Fruit fly (Drosophila melanogaster) whole organism, wandering third instar larva: ENCODE results near the gene CG31122.

Experiments
- Abd-B ChIP-seq: fragments of >200 bp; optimal IDR thresholded peaks from 2 replicates; lab custom pipeline; 2017; ENCODE audit warnings: missing biosample characterization, missing genetic modification characterization
- CG32264 ChIP-seq: fragments of 200-800 bp; sonication (Bioruptor generic); optimal IDR thresholded peaks from 2 replicates; lab custom pipeline; 2016; ENCODE audit warnings: missing biosample characterization, missing genetic modification characterization
- CG9705 ChIP-seq: fragments of 200-800 bp; sonication (Bioruptor generic); optimal IDR thresholded peaks from 2 replicates; lab custom pipeline; 2018; ENCODE audit warnings: missing biosample characterization, mild to moderate bottlenecking, missing genetic modification characterization
- CrebA ChIP-seq: fragments of 200-800 bp; sonication (Bioruptor generic); optimal IDR thresholded peaks from 2 replicates; lab custom pipeline; 2016; ENCODE audit warnings: missing biosample characterization, mild to moderate bottlenecking, missing genetic modification characterization, borderline replicate concordance
- Dif ChIP-seq: fragments of 200-275, 200-300 bp; sonication (Bioruptor generic); optimal IDR thresholded peaks from 2 replicates; lab custom pipeline; 2018; ENCODE audit warnings: missing biosample characterization, missing genetic modification characterization; ENCODE audit not compliant: partially characterized antibody
- GATAd ChIP-seq: sonication (Bioruptor generic); optimal IDR thresholded peaks from 2 replicates; lab custom pipeline; 2016; ENCODE audit warnings: missing biosample characterization, missing genetic modification characterization
- HLH106 ChIP-seq: fragments of 200-800 bp; optimal IDR thresholded peaks from 3 replicates; lab custom pipeline; 2019; ENCODE audit warnings: missing biosample characterization, mild to moderate bottlenecking, missing genetic modification characterization, moderate library complexity
- Hnf4 ChIP-seq: fragments of 200-800 bp; sonication (Bioruptor generic); optimal IDR thresholded peaks from 2 replicates; lab custom pipeline; 2016; ENCODE audit warnings: missing biosample characterization, mild to moderate bottlenecking, missing genetic modification characterization
- Hr78 ChIP-seq: fragments of >200 bp; optimal IDR thresholded peaks from 2 replicates; lab custom pipeline; 2017; ENCODE audit warnings: missing biosample characterization, missing genetic modification characterization
- Hr83 ChIP-seq: fragments of 200-300 bp; sonication (Bioruptor generic); optimal IDR thresholded peaks from 2 replicates; lab custom pipeline; 2016; ENCODE audit warnings: missing biosample characterization, mild to moderate bottlenecking, missing genetic modification characterization, moderate library complexity; ENCODE audit not compliant: poor library complexity, severe bottlenecking
- Jra ChIP-seq: sonication (Bioruptor generic); optimal IDR thresholded peaks from 2 replicates; lab custom pipeline; 2016; ENCODE audit warnings: missing biosample characterization, missing genetic modification characterization
- Mio ChIP-seq: sonication (Bioruptor generic); optimal IDR thresholded peaks from 2 replicates; lab custom pipeline; 2016; ENCODE audit warnings: missing biosample characterization, missing genetic modification characterization
- Myc ChIP-seq: fragments of >200 bp; optimal IDR thresholded peaks from 2 replicates; lab custom pipeline; 2017
- N ChIP-seq: fragments of >200 bp; optimal IDR thresholded peaks from 2 replicates; lab custom pipeline; 2018; ENCODE audit warnings: missing biosample characterization, missing external identifiers, missing genetic modification characterization
- OdsH ChIP-seq: fragments of 200-800 bp; sonication (Bioruptor generic); optimal IDR thresholded peaks from 2 replicates; lab custom pipeline; 2016; ENCODE audit warnings: missing biosample characterization, mild to moderate bottlenecking, missing genetic modification characterization
- Rel ChIP-seq, 2 experiments: fragments of 200-800 bp; sonication (Bioruptor generic) in 1 of 2; optimal IDR thresholded peaks; 2 replicates in 1 of 2; 3 replicates in 1 of 2; lab custom pipeline; 2016 to 2019; ENCODE audit warnings: mild to moderate bottlenecking in 2 of 2, missing biosample characterization in 2 of 2, missing genetic modification characterization in 2 of 2, moderate library complexity in 1 of 2
- Sp1 ChIP-seq: fragments of 200-800 bp; sonication (Bioruptor generic); optimal IDR thresholded peaks from 3 replicates; lab custom pipeline; 2019; ENCODE audit warnings: missing biosample characterization, mild to moderate bottlenecking, missing genetic modification characterization, moderate library complexity
- Vsx2 ChIP-seq: fragments of 200-300, 225-300 bp; sonication (Bioruptor generic); optimal IDR thresholded peaks from 2 replicates; lab custom pipeline; 2018; ENCODE audit warnings: missing biosample characterization, missing genetic modification characterization; ENCODE audit not compliant: partially characterized antibody
- br ChIP-seq: fragments of 200-800 bp; sonication (Bioruptor generic); optimal IDR thresholded peaks from 2 replicates; lab custom pipeline; 2016; ENCODE audit warnings: missing biosample characterization, missing genetic modification characterization
- brk ChIP-seq: fragments of 200-800 bp; sonication (Bioruptor generic); optimal IDR thresholded peaks from 2 replicates; lab custom pipeline; 2016; ENCODE audit warnings: missing biosample characterization, mild to moderate bottlenecking, missing genetic modification characterization
- dl ChIP-seq, 2 experiments: fragments of 175-275, 200-275 bp in 1 of 2; fragments of 200-275 bp in 1 of 2; sonication (Bioruptor generic); optimal IDR thresholded peaks; lab custom pipeline; 2018; ENCODE audit warnings: mild to moderate bottlenecking in 2 of 2, missing biosample characterization in 2 of 2, missing genetic modification characterization in 2 of 2, moderate library complexity in 2 of 2; ENCODE audit not compliant: partially characterized antibody in 2 of 2, insufficient read depth in 1 of 2
- dmrt93B ChIP-seq: fragments of 200-800 bp; sonication (Bioruptor generic); optimal IDR thresholded peaks from 2 replicates; lab custom pipeline; 2018; ENCODE audit warnings: missing biosample characterization, mild to moderate bottlenecking, missing genetic modification characterization
- dsf ChIP-seq: sonication (Bioruptor generic); optimal IDR thresholded peaks from 2 replicates; lab custom pipeline; 2016; ENCODE audit warnings: missing biosample characterization, missing genetic modification characterization, borderline replicate concordance
- ey ChIP-seq: fragments of 200-800 bp; sonication (Bioruptor generic); optimal IDR thresholded peaks from 2 replicates; lab custom pipeline; 2016; ENCODE audit warnings: missing biosample characterization, missing genetic modification characterization
- foxo ChIP-seq, 2 experiments: fragments of 200-800 bp; sonication (Bioruptor generic); optimal IDR thresholded peaks; 2 replicates in 1 of 2; 3 replicates in 1 of 2; lab custom pipeline; 2016 to 2017; ENCODE audit warnings: missing biosample characterization in 2 of 2, missing genetic modification characterization in 2 of 2
- fru ChIP-seq: fragments of 200-800 bp; sonication (Bioruptor generic); optimal IDR thresholded peaks from 3 replicates; lab custom pipeline; 2016; ENCODE audit warnings: missing biosample characterization, mild to moderate bottlenecking, missing genetic modification characterization
- h ChIP-seq: fragments of 200-800 bp; sonication (Bioruptor generic); optimal IDR thresholded peaks from 3 replicates; lab custom pipeline; 2016; ENCODE audit warnings: missing biosample characterization, mild to moderate bottlenecking, missing genetic modification characterization
- jim ChIP-seq: fragments of 175-275, 200-325 bp; sonication (Bioruptor generic); optimal IDR thresholded peaks from 2 replicates; lab custom pipeline; 2016; ENCODE audit warnings: missing biosample characterization, mild to moderate bottlenecking, missing genetic modification characterization
- lola ChIP-seq: fragments of >200 bp; optimal IDR thresholded peaks from 2 replicates; lab custom pipeline; 2017; ENCODE audit warnings: missing biosample characterization, missing genetic modification characterization
- pan ChIP-seq: fragments of >200 bp; optimal IDR thresholded peaks from 2 replicates; lab custom pipeline; 2017
- psq ChIP-seq: fragments of 200-800 bp; sonication (Bioruptor generic); optimal IDR thresholded peaks from 3 replicates; lab custom pipeline; 2017; ENCODE audit warnings: missing biosample characterization, mild to moderate bottlenecking, missing genetic modification characterization, moderate library complexity
- rgr ChIP-seq: fragments of 200-800 bp; sonication (Bioruptor generic); optimal IDR thresholded peaks from 3 replicates; lab custom pipeline; 2016; ENCODE audit warnings: missing biosample characterization, mild to moderate bottlenecking, missing genetic modification characterization
- sage ChIP-seq: fragments of 200-800 bp; sonication (Bioruptor generic); optimal IDR thresholded peaks from 2 replicates; lab custom pipeline; 2016; ENCODE audit warnings: missing biosample characterization, mild to moderate bottlenecking, missing genetic modification characterization
- sv ChIP-seq: fragments of 200-800 bp; sonication (Bioruptor generic); optimal IDR thresholded peaks from 3 replicates; lab custom pipeline; 2016; ENCODE audit warnings: missing biosample characterization, missing genetic modification characterization
- usp ChIP-seq: fragments of >200 bp; optimal IDR thresholded peaks from 2 replicates; lab custom pipeline; 2017; ENCODE audit warnings: missing biosample characterization, missing genetic modification characterization
- woc ChIP-seq: sonication (Bioruptor generic); optimal IDR thresholded peaks from 2 replicates; lab custom pipeline; 2016; ENCODE audit warnings: missing biosample characterization, mild to moderate bottlenecking, missing genetic modification characterization

CG31122 gene

dm6 chr3R:18397834-18398378, 14.8 kb downstream of the CG31122 start:
- no peak for TF ChIP-seq rgr (GFP tag; lab: Kevin White, UChicago)
- no peak for TF ChIP-seq HLH106 (tag; lab: Kevin White, UChicago)
- TF ChIP-seq Vsx2 (GFP tag; lab: Kevin White, UChicago), result peak; percentile 72
- TF ChIP-seq pan, result no peak
- no peak for TF ChIP-seq lola (GFP tag; lab: Kevin White, UChicago)
- no peak for TF ChIP-seq CG32264 (GFP tag; lab: Kevin White, UChicago)
- no peak for TF ChIP-seq Mio
- no peak for TF ChIP-seq br (GFP tag; lab: Kevin White, UChicago)

- TF ChIP-seq jim (GFP tag; lab: Kevin White, UChicago) (peak; percentile 39), sv (GFP tag; lab: Kevin White, UChicago) (peak; percentile 93), Abd-B (GFP tag; lab: Kevin White, UChicago) (no peak), Hnf4 (GFP tag; lab: Kevin White, UChicago) (peak; percentile 97), CrebA (GFP tag; lab: Kevin White, UChicago) (no peak), Hr83 (GFP tag; lab: Kevin White, UChicago) (peak; percentile 81), dl (GFP tag; optimal IDR thresholded peaks at IDR 0.05; lab: Kevin White, UChicago; ENCODE audit: insufficient read depth in 1 of 2, partially characterized antibody in 2 of 2) (peak; percentile 83 to 91), Dif (peak; percentile 91), br (GFP tag; lab: Kevin White, UChicago) (peak; percentile 97), brk (peak; percentile 92), CG9705 (GFP tag; lab: Kevin White, UChicago) (peak; percentile 70), ey (GFP tag; lab: Kevin White, UChicago) (peak; percentile 98), sage (GFP tag; lab: Kevin White, UChicago) (peak; percentile 87), foxo (GFP tag; optimal IDR thresholded peaks at IDR 0.05; lab: Kevin White, UChicago) (peak; percentile 84 to 97), HLH106 (tag; lab: Kevin White, UChicago) (peak; percentile 94), Rel (GFP tag; optimal IDR thresholded peaks at IDR 0.05; lab: Kevin White, UChicago) (peak; percentile 55), Rel (tag; optimal IDR thresholded peaks at IDR 0.05; lab: Kevin White, UChicago) (peak; percentile 72), Vsx2 (GFP tag; lab: Kevin White, UChicago) (peak; percentile 96), dsf (peak; percentile 64), dmrt93B (GFP tag; lab: Kevin White, UChicago) (peak; percentile 92), CG32264 (GFP tag; lab: Kevin White, UChicago) (peak; percentile 74), Myc (lab: Kevin White, UChicago) (no peak), GATAd (peak; percentile 59), lola (GFP tag; lab: Kevin White, UChicago) (no peak), psq (peak; percentile 96), N (no peak), OdsH (GFP tag; lab: Kevin White, UChicago) (peak; percentile 98), Jra (GFP tag; lab: Kevin White, UChicago) (peak; percentile 87), usp (GFP tag; lab: Kevin White, UChicago) (no peak), pan (no peak), h (GFP tag; lab: Kevin White, UChicago) (peak; percentile 98), fru (GFP tag; lab: Kevin White, UChicago) (peak; percentile 98), Mio (peak; percentile 86), rgr (GFP tag; lab: Kevin White, UChicago) (peak; percentile 98), Sp1 (GFP tag; lab: Kevin White, UChicago) (peak; percentile 94), woc (GFP tag; lab: Kevin White, UChicago) (peak; percentile 97), Hr78 (no peak)
These were observed 15.7 kb downstream of the CG31122 start, which contains the start of gene Vti1b for dm6 chr3R:18396801-18397604. TSS of gene Vti1b (plus strand) at chr3R:18396995.
